Fruit fly (Drosophila melanogaster) whole organism, prepupa: ENCODE measurements around the gene CG6495.

Source experiments
- CG11902 ChIP-seq: fragments of 200-800 bp; sonication (Bioruptor generic); optimal IDR thresholded peaks from 3 replicates; lab custom pipeline; 2016; ENCODE audit warnings: missing biosample characterization, missing genetic modification characterization
- eg ChIP-seq: fragments of 200-800 bp; sonication (Bioruptor generic); IDR thresholded peaks from 3 replicates; pipeline ENCODE4 v1.3.6; 2022; ENCODE audit warnings: missing biosample characterization, missing genetic modification characterization

dm6 chr2L:10736993-10737756, 23.7 kb upstream of the CG6495 start, which contains the start of the genes Vha16-5 and CG12299:
- TF ChIP-seq CG11902 (GFP tag; lab: Kevin White, UChicago): peak; percentile 32
- peak; percentile 67 for TF ChIP-seq eg (GFP tag; lab: Robert Waterston, UW)
